Worm (Caenorhabditis elegans) whole organism, L2 larva: ENCODE data around the gene fbxb-15.

Experiments
- egl-27 ChIP-seq: sonication (generic microtip); optimal IDR thresholded peaks from 3 replicates; lab custom pipeline; 2017; ENCODE audit warnings: missing biosample characterization, missing genetic modification reagents, missing genetic modification characterization
- lsy-2 ChIP-seq, 2 experiments: fragments of 150-350 bp in 1 of 2; sonication (generic microtip) in 1 of 2; optimal IDR thresholded peaks; 2 replicates each; lab custom pipeline; 2014 to 2017; ENCODE audit warnings: missing biosample characterization in 2 of 2, missing genetic modification characterization in 2 of 2
- snpc-4 ChIP-seq: fragments of 150-350 bp; optimal IDR thresholded peaks from 2 replicates; lab custom pipeline; 2014; ENCODE audit warnings: missing biosample characterization, missing genetic modification characterization
- unc-62 ChIP-seq: fragments of 150-350 bp; optimal IDR thresholded peaks from 2 replicates; lab custom pipeline; 2014; ENCODE audit warnings: missing biosample characterization, missing genetic modification reagents, missing genetic modification characterization

DNA sequence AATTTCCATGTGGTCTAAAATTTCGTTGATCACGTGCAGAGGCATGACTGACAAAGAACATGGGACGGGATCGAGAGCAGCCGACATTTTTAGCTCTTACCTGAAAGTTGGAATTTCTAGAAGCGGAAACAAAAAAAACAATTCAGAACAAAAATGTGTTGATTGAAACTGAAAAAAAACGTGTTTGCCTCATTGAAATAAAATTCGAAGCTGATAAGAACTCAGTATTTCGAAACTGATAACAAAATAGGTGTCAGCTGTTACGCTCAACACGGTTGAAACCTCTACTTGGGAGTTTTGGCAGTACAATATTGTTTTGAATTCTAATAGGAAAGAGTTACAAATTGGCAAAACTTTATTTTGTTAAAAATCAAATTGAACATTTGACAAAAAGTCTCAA lies 44.4 kb downstream of the fbxb-15 start:
- TF ChIP-seq snpc-4 = no peak
- TF ChIP-seq unc-62 = no peak
- TF ChIP-seq egl-27 = no peak
- TF ChIP-seq lsy-2 (tag; optimal IDR thresholded peaks at IDR 0.05; lab: Kevin White, UChicago) = no peak
